Fruit fly (Drosophila melanogaster) whole organism, embryonic: ENCODE data around the gene Tre1.

Experiments
- Bgb ChIP-seq: fragments of 200-800 bp; sonication (Bioruptor generic); IDR thresholded peaks from 2 replicates; pipeline ENCODE4 v1.3.6; 2022; ENCODE audit warnings: missing biosample characterization, missing genetic modification characterization; ENCODE audit not compliant: partially characterized antibody
- CG11085 ChIP-seq: fragments of 200-800 bp; sonication (Bioruptor generic); IDR thresholded peaks from 2 replicates; pipeline ENCODE4 v1.3.6; 2022; ENCODE audit warnings: missing biosample characterization, missing genetic modification characterization
- CG12104 ChIP-seq: fragments of 200-800 bp; sonication (Bioruptor generic); optimal IDR thresholded peaks from 3 replicates; lab custom pipeline; 2016; ENCODE audit warnings: missing biosample characterization, missing genetic modification characterization
- CG12769 ChIP-seq: fragments of 200-800 bp; sonication (Bioruptor generic); optimal IDR thresholded peaks from 2 replicates; lab custom pipeline; 2019; ENCODE audit warnings: missing biosample characterization, mild to moderate bottlenecking, missing genetic modification characterization, moderate library complexity
- CG16863 ChIP-seq: fragments of 200-800 bp; sonication (Bioruptor generic); optimal IDR thresholded peaks from 3 replicates; lab custom pipeline; 2016; ENCODE audit warnings: missing biosample characterization, missing genetic modification characterization
- CG17328 ChIP-seq: fragments of 200-800 bp; sonication (Bioruptor generic); IDR thresholded peaks from 2 replicates; pipeline ENCODE4 v1.3.6; 2022; ENCODE audit warnings: missing biosample characterization, missing genetic modification characterization
- CG17385 ChIP-seq: fragments of 200-800 bp; sonication (Bioruptor generic); optimal IDR thresholded peaks from 3 replicates; lab custom pipeline; 2018; ENCODE audit warnings: missing biosample characterization, mild to moderate bottlenecking, missing genetic modification characterization
- CG17912 ChIP-seq: fragments of 200-800 bp; sonication (Bioruptor generic); optimal IDR thresholded peaks from 2 replicates; lab custom pipeline; 2018; ENCODE audit warnings: missing biosample characterization, mild to moderate bottlenecking, missing genetic modification characterization
- CG1792 ChIP-seq: fragments of 200-800 bp; sonication (Bioruptor generic); optimal IDR thresholded peaks from 2 replicates; lab custom pipeline; 2016; ENCODE audit warnings: missing biosample characterization, missing genetic modification characterization
- CG2712 ChIP-seq: fragments of 200-800 bp; optimal IDR thresholded peaks from 3 replicates; lab custom pipeline; 2019; ENCODE audit warnings: missing biosample characterization, mild to moderate bottlenecking, missing genetic modification characterization, moderate library complexity
- CG31224 ChIP-seq: fragments of 200-800 bp; sonication (Bioruptor generic); IDR thresholded peaks from 2 replicates; pipeline ENCODE4 v1.3.6; 2022; ENCODE audit warnings: missing biosample characterization, missing genetic modification characterization
- CG33213 ChIP-seq: fragments of 200-800 bp; sonication (Bioruptor generic); optimal IDR thresholded peaks from 3 replicates; lab custom pipeline; 2016; ENCODE audit warnings: missing biosample characterization, missing genetic modification characterization
- CG4404 ChIP-seq: fragments of 200-800 bp; sonication (Bioruptor generic); IDR thresholded peaks from 2 replicates; pipeline ENCODE4 v1.3.6; 2022; ENCODE audit warnings: missing biosample characterization, missing genetic modification characterization
- CG5245 ChIP-seq: fragments of 200-800 bp; sonication (Bioruptor generic); optimal IDR thresholded peaks from 3 replicates; lab custom pipeline; 2016; ENCODE audit warnings: missing biosample characterization, missing genetic modification characterization
- CG6689 ChIP-seq: fragments of 200-800 bp; sonication (Bioruptor generic); IDR thresholded peaks from 2 replicates; pipeline ENCODE4 v1.3.6; 2022; ENCODE audit warnings: missing biosample characterization, missing genetic modification characterization
- CG6765 ChIP-seq: fragments of 200-800 bp; sonication (Bioruptor generic); optimal IDR thresholded peaks from 3 replicates; lab custom pipeline; 2017; ENCODE audit warnings: missing biosample characterization, mild to moderate bottlenecking, missing genetic modification characterization
- CG6791 ChIP-seq: fragments of 200-800 bp; sonication (Bioruptor generic); IDR thresholded peaks from 3 replicates; pipeline ENCODE4 v1.3.6; 2022; ENCODE audit warnings: missing biosample characterization, missing genetic modification characterization; ENCODE audit not compliant: partially characterized antibody
- CG6813 ChIP-seq: fragments of 200-800 bp; sonication (Bioruptor generic); optimal IDR thresholded peaks from 2 replicates; lab custom pipeline; 2017; ENCODE audit warnings: missing biosample characterization, missing genetic modification characterization, mild to moderate bottlenecking, moderate library complexity, missing genetic modification reagents
- CG7357 ChIP-seq: fragments of 200-800 bp; sonication (Bioruptor generic); IDR thresholded peaks from 3 replicates; pipeline ENCODE4 v1.3.6; 2022; ENCODE audit warnings: missing biosample characterization, missing genetic modification characterization
- CG8388 ChIP-seq: fragments of 200-800 bp; sonication (Bioruptor generic); optimal IDR thresholded peaks from 2 replicates; lab custom pipeline; 2019; ENCODE audit warnings: missing biosample characterization, mild to moderate bottlenecking, missing genetic modification characterization, moderate library complexity
- CG9797 ChIP-seq: fragments of 200-800 bp; sonication (Bioruptor generic); optimal IDR thresholded peaks from 3 replicates; lab custom pipeline; 2018; ENCODE audit warnings: missing biosample characterization, mild to moderate bottlenecking, missing genetic modification characterization
- CrebB ChIP-seq: fragments of 200-800 bp; sonication (Bioruptor generic); optimal IDR thresholded peaks from 3 replicates; lab custom pipeline; 2018; ENCODE audit warnings: missing biosample characterization, mild to moderate bottlenecking, missing genetic modification characterization
- Doc3 ChIP-seq: fragments of 200-800 bp; sonication (Bioruptor generic); IDR thresholded peaks from 3 replicates; pipeline ENCODE4 v1.3.6; 2022; ENCODE audit warnings: missing biosample characterization, missing genetic modification characterization; ENCODE audit not compliant: partially characterized antibody
- E2f1 ChIP-seq: fragments of 200-800 bp; sonication (Bioruptor generic); IDR thresholded peaks from 2 replicates; pipeline ENCODE4 v1.3.6; 2022; ENCODE audit warnings: missing biosample characterization, missing genetic modification characterization
- Elba2 ChIP-seq: fragments of 200-800 bp; sonication (Bioruptor generic); optimal IDR thresholded peaks from 3 replicates; lab custom pipeline; 2016; ENCODE audit warnings: missing biosample characterization, missing genetic modification characterization
- Ets97D ChIP-seq: fragments of 200-800 bp; sonication (Bioruptor generic); optimal IDR thresholded peaks from 3 replicates; lab custom pipeline; 2016; ENCODE audit warnings: missing biosample characterization, missing genetic modification characterization
- Hmr ChIP-seq: fragments of 200-800 bp; sonication (Bioruptor generic); optimal IDR thresholded peaks from 3 replicates; lab custom pipeline; 2017; ENCODE audit warnings: mild to moderate bottlenecking, missing biosample characterization, missing genetic modification reagents, missing genetic modification characterization
- Hmx ChIP-seq: fragments of 200-800 bp; sonication (Bioruptor generic); optimal IDR thresholded peaks from 2 replicates; lab custom pipeline; 2016; ENCODE audit warnings: missing biosample characterization, missing genetic modification characterization
- Meics ChIP-seq: fragments of 200-800 bp; sonication (Bioruptor generic); optimal IDR thresholded peaks from 2 replicates; lab custom pipeline; 2017; ENCODE audit warnings: missing biosample characterization, mild to moderate bottlenecking, missing genetic modification characterization
- NC2α ChIP-seq: fragments of 200-800 bp; sonication (Bioruptor generic); optimal IDR thresholded peaks from 2 replicates; lab custom pipeline; 2016; ENCODE audit warnings: missing biosample characterization, missing genetic modification characterization
- NK7.1 ChIP-seq: fragments of 200-800 bp; sonication (Bioruptor generic); optimal IDR thresholded peaks from 3 replicates; lab custom pipeline; 2016; ENCODE audit warnings: missing biosample characterization, missing genetic modification characterization
- Oli ChIP-seq: fragments of 200-800 bp; sonication (Bioruptor generic); optimal IDR thresholded peaks from 2 replicates; lab custom pipeline; 2018; ENCODE audit warnings: missing biosample characterization, mild to moderate bottlenecking, missing genetic modification characterization, moderate library complexity
- Rfx ChIP-seq: fragments of 200-800 bp; sonication (Bioruptor generic); IDR thresholded peaks from 2 replicates; pipeline ENCODE4 v1.3.6; 2022; ENCODE audit warnings: missing biosample characterization, missing genetic modification characterization
- Xrp1 ChIP-seq: fragments of 200-800 bp; sonication (Bioruptor generic); IDR thresholded peaks from 2 replicates; pipeline ENCODE4 v1.3.6; 2022; ENCODE audit warnings: missing biosample characterization, missing genetic modification characterization
- YL-1 ChIP-seq: fragments of 200-800 bp; sonication (Bioruptor generic); optimal IDR thresholded peaks from 3 replicates; lab custom pipeline; 2017; ENCODE audit warnings: missing biosample characterization, mild to moderate bottlenecking, missing genetic modification characterization
- ac ChIP-seq: fragments of 200-800 bp; sonication (Bioruptor generic); optimal IDR thresholded peaks from 3 replicates; lab custom pipeline; 2017; ENCODE audit warnings: missing biosample characterization, mild to moderate bottlenecking, missing genetic modification characterization
- amos ChIP-seq: fragments of 200-800 bp; sonication (Bioruptor generic); IDR thresholded peaks from 2 replicates; pipeline ENCODE4 v1.3.6; 2022; ENCODE audit warnings: missing biosample characterization, missing genetic modification characterization; ENCODE audit not compliant: partially characterized antibody
- az2 ChIP-seq: fragments of 200-800 bp; sonication (Bioruptor generic); optimal IDR thresholded peaks from 3 replicates; lab custom pipeline; 2016; ENCODE audit warnings: missing biosample characterization, missing genetic modification characterization
- bbx ChIP-seq: fragments of 200-800 bp; sonication (Bioruptor generic); IDR thresholded peaks from 2 replicates; pipeline ENCODE4 v1.3.6; 2022; ENCODE audit warnings: missing biosample characterization, missing genetic modification characterization; ENCODE audit not compliant: partially characterized antibody
- chinmo ChIP-seq: fragments of 200-800 bp; sonication (Bioruptor generic); IDR thresholded peaks from 4 replicates; pipeline ENCODE4 v1.3.6; 2022; ENCODE audit warnings: missing biosample characterization, missing genetic modification characterization; ENCODE audit not compliant: partially characterized antibody
- chm ChIP-seq: fragments of 200-800 bp; sonication (Bioruptor generic); IDR thresholded peaks from 2 replicates; pipeline ENCODE4 v1.3.6; 2022; ENCODE audit warnings: missing biosample characterization, missing genetic modification characterization
- hbn ChIP-seq: fragments of 200-800 bp; sonication (Bioruptor generic); IDR thresholded peaks from 2 replicates; pipeline ENCODE4 v1.3.6; 2022; ENCODE audit warnings: missing biosample characterization, missing genetic modification characterization; ENCODE audit not compliant: partially characterized antibody
- lmd ChIP-seq: fragments of 200-800 bp; sonication (Bioruptor generic); IDR thresholded peaks from 2 replicates; pipeline ENCODE4 v1.3.6; 2022; ENCODE audit warnings: missing biosample characterization, missing genetic modification characterization
- mam ChIP-seq: fragments of 200-800 bp; sonication (Bioruptor generic); optimal IDR thresholded peaks from 3 replicates; lab custom pipeline; 2016; ENCODE audit warnings: missing biosample characterization, missing genetic modification characterization
- onecut ChIP-seq: fragments of 200-800 bp; sonication (Bioruptor generic); IDR thresholded peaks from 2 replicates; pipeline ENCODE4 v1.3.6; 2022; ENCODE audit warnings: missing biosample characterization, missing genetic modification characterization
- phol ChIP-seq: fragments of 200-800 bp; sonication (Bioruptor generic); optimal IDR thresholded peaks from 3 replicates; lab custom pipeline; 2018; ENCODE audit warnings: missing biosample characterization, mild to moderate bottlenecking, missing genetic modification characterization, moderate library complexity
- sr ChIP-seq: fragments of 200-800 bp; sonication (Bioruptor generic); IDR thresholded peaks from 3 replicates; pipeline ENCODE4 v1.3.6; 2022; ENCODE audit warnings: missing biosample characterization, missing genetic modification characterization
- ttk ChIP-seq: fragments of 200-800 bp; sonication (Bioruptor generic); IDR thresholded peaks from 2 replicates; pipeline ENCODE4 v2.1.2; 2022; ENCODE audit warnings: missing biosample characterization, missing genetic modification characterization
- unpg ChIP-seq: fragments of 200-800 bp; sonication (Bioruptor generic); optimal IDR thresholded peaks from 3 replicates; lab custom pipeline; 2018; ENCODE audit warnings: missing biosample characterization, mild to moderate bottlenecking, missing genetic modification characterization, moderate library complexity
- vnd ChIP-seq: fragments of 200-800 bp; sonication (Bioruptor generic); IDR thresholded peaks from 3 replicates; pipeline ENCODE4 v1.3.6; 2022; ENCODE audit warnings: missing biosample characterization, missing genetic modification characterization; ENCODE audit not compliant: partially characterized antibody

Gene Tre1

DNA sequence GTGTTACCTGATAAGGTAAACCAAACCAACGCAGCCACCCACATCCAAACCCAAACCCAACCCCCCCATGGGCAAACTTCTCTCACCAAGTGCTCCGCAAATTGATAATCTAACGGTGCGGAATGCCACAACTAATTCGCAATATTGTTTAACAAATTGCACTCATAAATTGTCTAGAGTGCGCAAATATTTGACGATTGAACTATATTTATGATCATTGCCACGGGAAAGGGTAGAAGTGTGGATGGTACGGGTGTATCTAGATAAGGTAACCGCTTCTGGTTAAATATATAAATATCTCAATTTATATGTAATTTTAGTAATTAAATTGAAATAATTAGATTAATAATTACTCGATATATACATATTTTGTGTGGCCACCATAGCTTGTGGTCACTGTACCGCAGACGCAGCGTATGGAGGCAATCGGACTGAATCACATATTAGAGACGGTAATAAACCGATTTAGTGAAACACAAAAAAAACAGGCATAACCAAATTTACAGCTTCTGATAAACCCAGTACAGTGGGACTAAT, 38.8 kb upstream of the Tre1 start (continued):
- TF ChIP-seq CG12769 (tag; lab: Kevin White, UChicago): peak; percentile 66
- TF ChIP-seq chm: no peak; the same call in 1 of the 2 replicates
- peak; percentile 58; the same call in 1 of the 2 replicates for TF ChIP-seq ttk (GFP tag; lab: Robert Waterston, UW)
- TF ChIP-seq CG33213: no peak
- TF ChIP-seq hbn (GFP tag; lab: Robert Waterston, UW): no peak
- peak; percentile 65 for TF ChIP-seq CG17385 (GFP tag; lab: Kevin White, UChicago)
- TF ChIP-seq CG4404: no peak
- no peak for TF ChIP-seq CG1792
- TF ChIP-seq Bgb (GFP tag; lab: Robert Waterston, UW): no peak
- TF ChIP-seq Rfx (GFP tag; lab: Robert Waterston, UW): peak; percentile 85
- TF ChIP-seq sr (GFP tag; lab: Robert Waterston, UW): no peak
- TF ChIP-seq CG2712: peak; percentile 56
- peak; percentile 33 for TF ChIP-seq CG6813 (GFP tag; lab: Kevin White, UChicago)
- TF ChIP-seq bbx (GFP tag; lab: Robert Waterston, UW): no peak
- TF ChIP-seq CG7357 (GFP tag; lab: Robert Waterston, UW): no peak
- TF ChIP-seq Xrp1 (GFP tag; lab: Robert Waterston, UW): peak; percentile 41; the same call in 1 of the 2 replicates
- TF ChIP-seq CG6765 (GFP tag; lab: Kevin White, UChicago): peak; percentile 2
- TF ChIP-seq E2f1 (GFP tag; lab: Robert Waterston, UW): peak; percentile 41; the same call in 1 of the 2 replicates
- peak; percentile 8 for TF ChIP-seq CG5245 (GFP tag; lab: Kevin White, UChicago)
- no peak for TF ChIP-seq mam (GFP tag; lab: Kevin White, UChicago)
- no peak for TF ChIP-seq Hmx (GFP tag; lab: Kevin White, UChicago)
- no peak for TF ChIP-seq YL-1
- peak; percentile 64 for TF ChIP-seq CG31224 (GFP tag; lab: Robert Waterston, UW)
- no peak for TF ChIP-seq CG9797 (GFP tag; lab: Kevin White, UChicago)
- no peak for TF ChIP-seq CG17912 (GFP tag; lab: Kevin White, UChicago)
- peak; percentile 59 for TF ChIP-seq Oli (tag; lab: Kevin White, UChicago)
- no peak for TF ChIP-seq Elba2 (GFP tag; lab: Kevin White, UChicago)
- no peak for TF ChIP-seq NC2α (GFP tag; lab: Kevin White, UChicago)
- TF ChIP-seq Ets97D (GFP tag; lab: Kevin White, UChicago): no peak
- TF ChIP-seq Meics: peak; percentile 80
- TF ChIP-seq CG11085 (GFP tag; lab: Robert Waterston, UW): peak; percentile 52
- TF ChIP-seq onecut (GFP tag; lab: Robert Waterston, UW): no peak
- no peak for TF ChIP-seq NK7.1 (GFP tag; lab: Kevin White, UChicago)
- TF ChIP-seq CG17328 (GFP tag; lab: Robert Waterston, UW): peak; percentile 43
- peak; percentile 8 for TF ChIP-seq CrebB (tag; lab: Kevin White, UChicago)
- no peak for TF ChIP-seq amos (GFP tag; lab: Robert Waterston, UW)
- peak; percentile 10 for TF ChIP-seq phol (tag; lab: Kevin White, UChicago)
- TF ChIP-seq Doc3: no peak
- TF ChIP-seq chinmo (GFP tag; lab: Robert Waterston, UW): no peak
- TF ChIP-seq CG16863 (GFP tag; lab: Kevin White, UChicago): no peak
- TF ChIP-seq CG12104 (GFP tag; lab: Kevin White, UChicago): peak; percentile 23
- TF ChIP-seq CG8388 (GFP tag; lab: Kevin White, UChicago): no peak
- TF ChIP-seq CG6791: no peak
- TF ChIP-seq az2: peak; percentile 15
- TF ChIP-seq vnd (GFP tag; lab: Robert Waterston, UW): no peak
- peak; percentile 64 for TF ChIP-seq unpg (GFP tag; lab: Kevin White, UChicago)
- TF ChIP-seq ac: no peak
- peak; percentile 71; the same call in 1 of the 2 replicates for TF ChIP-seq lmd (GFP tag; lab: Robert Waterston, UW)
- TF ChIP-seq Hmr (GFP tag; lab: Kevin White, UChicago): peak; percentile 77
- peak; percentile 65 for TF ChIP-seq CG6689 (GFP tag; lab: Robert Waterston, UW)
